Worm (Caenorhabditis elegans): ENCODE results near the gene F46H5.2.

Gene F46H5.2

DNA sequence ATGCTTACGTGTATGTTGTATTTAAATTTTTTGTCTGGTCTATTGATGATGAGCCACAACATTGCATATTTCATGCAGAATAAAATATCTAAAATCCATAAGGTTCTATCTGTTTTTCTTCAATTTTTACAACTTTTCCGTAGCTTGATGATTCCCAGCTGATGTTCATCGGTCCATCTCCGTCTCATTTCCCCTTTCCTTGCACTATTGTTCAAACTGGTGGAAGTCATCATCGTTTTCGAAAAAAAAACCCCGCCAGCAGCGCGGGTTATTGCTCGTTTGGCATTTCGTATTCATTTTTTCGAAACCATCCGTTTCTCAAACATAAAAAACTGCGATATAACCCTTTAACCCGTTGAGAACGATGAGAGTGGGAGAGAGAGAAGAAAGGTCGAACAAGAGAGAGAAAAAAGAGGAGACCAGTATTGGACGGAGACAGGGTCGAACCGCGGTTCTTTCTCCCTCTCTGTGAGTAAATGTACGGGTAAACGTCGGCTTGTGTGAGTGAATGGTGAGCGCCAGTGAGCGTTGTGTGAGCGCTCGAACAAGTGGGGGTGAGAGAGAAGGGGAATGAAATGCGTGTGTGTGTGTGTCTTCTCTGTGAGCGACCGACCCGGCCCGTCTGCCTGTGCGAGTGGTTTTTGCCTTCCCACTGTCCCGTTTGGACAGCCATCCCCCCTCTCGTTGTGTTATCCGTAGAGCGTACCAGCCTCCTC lies 699 bp upstream of the F46H5.2 start (continued):
- TF ChIP-seq cebp-1 (GFP tag; IDR thresholded peaks at IDR 0.05), result peak; percentile 72
- TF ChIP-seq cebp-1 (tag; optimal IDR thresholded peaks at IDR 0.05), result peak; percentile 89
- TF ChIP-seq F23B12.7 (tag; optimal IDR thresholded peaks at IDR 0.05; ENCODE audit: insufficient read depth), result peak; percentile 53
- no peak for TF ChIP-seq madf-3 (GFP tag; IDR thresholded peaks at IDR 0.05)
- peak; percentile 46 for TF ChIP-seq atf-7 (tag; optimal IDR thresholded peaks at IDR 0.05)
- TF ChIP-seq efl-1 (GFP tag; optimal IDR thresholded peaks at IDR 0.05), result no peak
- TF ChIP-seq tbx-9 (tag; optimal IDR thresholded peaks at IDR 0.05; ENCODE audit: borderline replicate concordance), result no peak
- TF ChIP-seq Y95B8A.8 (GFP tag; IDR thresholded peaks at IDR 0.05), result no peak
- peak; percentile 93 for TF ChIP-seq ceh-27 (GFP tag; optimal IDR thresholded peaks at IDR 0.05)
- no peak for TF ChIP-seq ccch-3 (GFP tag; optimal IDR thresholded peaks at IDR 0.05)
- TF ChIP-seq F37B4.10 (GFP tag; IDR thresholded peaks at IDR 0.05), result no peak
- peak; percentile 88 for TF ChIP-seq ztf-26 (tag; optimal IDR thresholded peaks at IDR 0.05)
- peak; percentile 96 for TF ChIP-seq K12H6.12 (tag; optimal IDR thresholded peaks at IDR 0.05)
- TF ChIP-seq chd-7 (tag; optimal IDR thresholded peaks at IDR 0.05), result peak; percentile 64
- peak; percentile 56 for TF ChIP-seq ztf-22 (GFP tag; optimal IDR thresholded peaks at IDR 0.05)
- no peak for TF ChIP-seq attf-6 (GFP tag; IDR thresholded peaks at IDR 0.05)
- TF ChIP-seq mcd-1 (GFP tag; IDR thresholded peaks at IDR 0.05), result peak; percentile 78
- peak; percentile 86 for TF ChIP-seq nfyb-1 (GFP tag; IDR thresholded peaks at IDR 0.05)
- TF ChIP-seq snpc-3.4 (tag; optimal IDR thresholded peaks at IDR 0.05), result no peak
- peak; percentile 89 for TF ChIP-seq B0336.3 (GFP tag; IDR thresholded peaks at IDR 0.05)
- no peak for TF ChIP-seq Y53F4B.3 (GFP tag; IDR thresholded peaks at IDR 0.05)
- TF ChIP-seq K11D2.4 (GFP tag; IDR thresholded peaks at IDR 0.05), result peak; percentile 81
- no peak for TF ChIP-seq sdz-38 (tag; optimal IDR thresholded peaks at IDR 0.05)
- TF ChIP-seq lin-35 (GFP tag; optimal IDR thresholded peaks at IDR 0.05), result peak in 1 of 3 experiments; percentile 54
- peak; percentile 61 for TF ChIP-seq tbp1 (GFP tag; optimal IDR thresholded peaks at IDR 0.05)
- 0 out of 2 replicates have a peak, but pooled peaks have one; percentile 50 for TF ChIP-seq Y56A3A.18 (GFP tag; IDR thresholded peaks at IDR 0.05)
- TF ChIP-seq somi-1 (GFP tag; optimal IDR thresholded peaks at IDR 0.05), result peak; percentile 54
- TF ChIP-seq lin-40 (tag; optimal IDR thresholded peaks at IDR 0.05), result peak; percentile 90
- TF ChIP-seq bed-2 (GFP tag; IDR thresholded peaks at IDR 0.05), result no peak
- peak; percentile 38 for TF ChIP-seq pha-4 (tag; optimal IDR thresholded peaks at IDR 0.05)
- TF ChIP-seq mxl-1 (tag; optimal IDR thresholded peaks at IDR 0.05), result no peak
- peak; percentile 87 for TF ChIP-seq egrh-3 (GFP tag; IDR thresholded peaks at IDR 0.05)
- peak; percentile 56 for TF ChIP-seq die-1 (tag; optimal IDR thresholded peaks at IDR 0.05)
- TF ChIP-seq Y53G8AR.9 (GFP tag; conservative IDR thresholded peaks at IDR 0.05), result 0 out of 2 replicates have a peak, but pooled peaks have one; percentile 15
- TF ChIP-seq F10E7.11 (tag; optimal IDR thresholded peaks at IDR 0.05), result no peak
- TF ChIP-seq hmg-20 (GFP tag; IDR thresholded peaks at IDR 0.05), result peak; percentile 58; the same call in 1 of the 2 replicates

ce11 chrX:7268965-7269364 lies 3.5 kb downstream of the F46H5.2 start:
- TF ChIP-seq somi-1 (GFP tag; optimal IDR thresholded peaks at IDR 0.05), result no peak
- TF ChIP-seq cebp-2 (GFP tag; IDR thresholded peaks at IDR 0.05), result 0 out of 2 replicates have a peak, but pooled peaks have one; percentile 24
- peak; percentile 79 for TF ChIP-seq egrh-3 (GFP tag; IDR thresholded peaks at IDR 0.05)
- TF ChIP-seq T07F8.4 (tag; optimal IDR thresholded peaks at IDR 0.05), result no peak
- TF ChIP-seq F49E8.2 (tag; optimal IDR thresholded peaks at IDR 0.05; ENCODE audit: insufficient read depth), result no peak
- no peak for TF ChIP-seq nhr-90 (tag; optimal IDR thresholded peaks at IDR 0.05)
- no peak for TF ChIP-seq ztf-18 (tag; optimal IDR thresholded peaks at IDR 0.05)
- peak; percentile 89 for TF ChIP-seq zfh-2 (GFP tag; conservative IDR thresholded peaks at IDR 0.05)
- TF ChIP-seq tlf-1 (GFP tag; optimal IDR thresholded peaks at IDR 0.05), result no peak

Measured in whole organism, young adult.